Worm (Caenorhabditis elegans): ENCODE data around the gene mkk-4.

ce11 chrX:10076334-10076733, 48.7 kb downstream of the mkk-4 start:
- TF ChIP-seq ztf-11 (tag; optimal IDR thresholded peaks at IDR 0.05) (no peak), mep-1 (tag; optimal IDR thresholded peaks at IDR 0.05) (no peak), unc-62 (GFP tag; optimal IDR thresholded peaks at IDR 0.05) (no peak), nhr-237 (tag; optimal IDR thresholded peaks at IDR 0.05) (no peak), nhr-28 (tag; optimal IDR thresholded peaks at IDR 0.05) (no peak), ceh-39 (tag; optimal IDR thresholded peaks at IDR 0.05) (no peak), blmp-1 (tag; optimal IDR thresholded peaks at IDR 0.05) (no peak), unc-39 (tag; optimal IDR thresholded peaks at IDR 0.05) (no peak)

All from whole organism, mixed stage, embryonic.